Worm (Caenorhabditis elegans) whole organism, L1 larva: Measurements from ENCODE around the gene ent-3.
"Not testable (repeated sequence)": the region's sequence is repeated elsewhere in the genome, so short reads cannot be mapped to it uniquely, and the experiment has no call there.

ENCODE experiments used
- alr-1 ChIP-seq: fragments of 200-800 bp; sonication (Bioruptor generic); optimal IDR thresholded peaks from 2 replicates; lab custom pipeline; 2018; ENCODE audit warnings: borderline replicate concordance, mild to moderate bottlenecking, missing genetic modification characterization, missing compliant biosample characterization
- lin-13 ChIP-seq: fragments of 150-350 bp; optimal IDR thresholded peaks from 2 replicates; lab custom pipeline; 2014; ENCODE audit warnings: missing biosample characterization, missing genetic modification reagents, missing genetic modification characterization
- mab-9 ChIP-seq: fragments of 200-800 bp; sonication (Bioruptor generic); IDR thresholded peaks from 2 replicates; pipeline ENCODE4 v1.3.6; 2022; ENCODE audit warnings: missing genetic modification reagents, missing genetic modification characterization, missing compliant biosample characterization
- tbx-2 ChIP-seq: sonication (generic microtip); optimal IDR thresholded peaks from 2 replicates; lab custom pipeline; 2016; ENCODE audit warnings: missing genetic modification characterization, missing compliant biosample characterization

ce11 chrV:14274268-14274667 is 38.4 kb upstream of the ent-3 start, which contains the start of gene F40G12.7:
- not testable (repeated sequence) for TF ChIP-seq mab-9 (GFP tag; lab: Robert Waterston, UW); lin-13 (GFP tag; lab: Kevin White, UChicago); alr-1 (tag; lab: Kevin White, UChicago); tbx-2 (tag; lab: Kevin White, UChicago)
